Fruit fly (Drosophila melanogaster): ENCODE results near the gene CG32816.

- TF ChIP-seq EcR (GFP tag; optimal IDR thresholded peaks at IDR 0.05) (no peak), Dll (optimal IDR thresholded peaks at IDR 0.05) (no peak), psq (optimal IDR thresholded peaks at IDR 0.05) (no peak), pan (optimal IDR thresholded peaks at IDR 0.05) (no peak), usp (GFP tag; optimal IDR thresholded peaks at IDR 0.05) (no peak)
Observed at dm6 chrX:333942-334341, 136.6 kb downstream of the CG32816 start.
